Worm (Caenorhabditis elegans): ENCODE measurements around the gene hadb-1.

hadb-1 gene

DNA sequence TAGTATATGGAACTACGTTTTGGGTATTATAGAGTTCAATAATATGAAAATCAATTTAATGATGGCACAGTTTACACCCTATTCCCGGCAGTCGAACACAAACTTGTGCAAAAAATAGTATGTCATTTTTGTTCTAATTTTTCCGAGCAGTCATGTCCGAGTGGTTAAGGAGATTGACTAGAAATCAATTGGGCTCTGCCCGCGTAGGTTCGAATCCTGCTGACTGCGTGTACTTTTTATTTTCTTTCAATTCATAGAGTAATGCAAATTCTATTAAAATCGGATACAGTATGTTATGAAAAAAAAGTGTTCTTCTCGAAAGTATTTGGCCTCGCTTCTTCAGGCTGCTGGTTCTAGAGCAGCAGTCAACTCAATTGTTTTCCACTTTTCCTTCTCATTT, 42.3 kb downstream of the hadb-1 start (continued):
- TF ChIP-seq dpl-1 (GFP tag; optimal IDR thresholded peaks at IDR 0.05) (no peak), php-3 (GFP tag; IDR thresholded peaks at IDR 0.05) (no peak), F44E2.7 (GFP tag; IDR thresholded peaks at IDR 0.05) (0 out of 2 replicates have a peak, but pooled peaks have one; percentile 60), vab-7 (GFP tag; IDR thresholded peaks at IDR 0.05) (peak; percentile 71), ceh-20 (GFP tag; IDR thresholded peaks at IDR 0.05) (0 out of 2 replicates have a peak, but pooled peaks have one; percentile 15), lim-7 (GFP tag; IDR thresholded peaks at IDR 0.05) (peak; percentile 77), lin-39 (tag; optimal IDR thresholded peaks at IDR 0.05) (no peak), rbr-2 (tag; optimal IDR thresholded peaks at IDR 0.05) (no peak), nhr-111 (GFP tag; optimal IDR thresholded peaks at IDR 0.05) (no peak), dve-1 (tag; optimal IDR thresholded peaks at IDR 0.05; ENCODE audit: insufficient read depth) (no peak)

DNA sequence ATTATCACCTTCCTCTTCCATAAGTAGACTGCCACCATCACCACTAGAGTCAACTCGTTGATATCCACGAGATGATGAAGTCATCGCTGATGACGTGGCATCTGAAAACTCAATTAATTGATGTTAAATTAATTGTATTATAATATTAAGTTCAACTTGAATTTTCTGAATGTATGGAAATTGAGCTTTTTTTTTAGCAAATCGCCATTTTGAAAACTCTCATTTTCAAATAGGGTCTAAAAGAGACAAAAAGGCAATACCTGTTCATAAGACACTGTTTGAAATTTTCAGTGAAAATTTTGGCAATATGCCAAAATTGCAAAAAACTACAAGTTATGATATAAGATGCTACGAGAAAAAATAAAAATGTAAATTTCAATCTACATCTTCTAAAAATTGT, 44.6 kb downstream of the hadb-1 start, which contains the start of gene twk-7:
twk-7 (minus strand) TSS at position 101 of the 400 bp plus-strand sequence.
- TF ChIP-seq lsy-2 (tag; optimal IDR thresholded peaks at IDR 0.05) (no peak), Y5F2A.4 (GFP tag; optimal IDR thresholded peaks at IDR 0.05) (no peak), rbr-2 (tag; optimal IDR thresholded peaks at IDR 0.05) (no peak), dve-1 (tag; optimal IDR thresholded peaks at IDR 0.05; ENCODE audit: insufficient read depth) (no peak), hlh-11 (tag; optimal IDR thresholded peaks at IDR 0.05) (no peak)

DNA sequence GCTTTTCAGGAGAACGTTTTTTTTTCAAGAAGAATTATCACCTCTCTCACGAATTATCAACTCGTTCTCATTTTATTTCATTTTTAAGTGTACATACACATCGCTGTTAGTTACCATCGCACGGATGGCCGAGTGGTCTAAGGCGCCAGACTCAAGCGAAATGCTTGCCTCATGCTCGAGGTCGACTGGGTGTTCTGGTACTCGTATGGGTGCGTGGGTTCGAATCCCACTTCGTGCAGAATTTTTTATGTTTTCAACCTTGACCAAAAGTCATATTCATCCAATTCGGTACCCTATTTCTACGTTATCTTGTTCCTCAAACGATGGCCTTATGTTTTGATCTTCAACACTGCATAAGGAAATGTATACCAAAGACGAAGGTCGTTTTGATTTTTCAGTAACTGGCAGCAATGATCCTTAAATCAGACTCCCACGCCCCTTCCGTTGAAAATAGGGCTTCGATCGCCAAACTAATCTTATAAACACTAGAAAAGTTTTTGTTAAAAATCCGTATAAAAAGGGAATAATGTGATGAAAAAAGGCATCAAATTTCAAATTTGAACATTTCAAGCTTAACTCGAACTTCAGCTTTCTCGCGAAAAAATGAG, 49.0 kb downstream of the hadb-1 start, which contains the start of gene fip-1:
fip-1 (plus strand) TSS at position 558 of the 608 bp plus-strand sequence.
- peak; percentile 48; the same call in 1 of the 2 replicates for TF ChIP-seq nhr-42 (GFP tag; IDR thresholded peaks at IDR 0.05)
- TF ChIP-seq lin-13 (GFP tag; optimal IDR thresholded peaks at IDR 0.05): peak; percentile 16
- TF ChIP-seq R02D3.7 (tag; optimal IDR thresholded peaks at IDR 0.05): no peak
- TF ChIP-seq D1046.2 (GFP tag; IDR thresholded peaks at IDR 0.05): 0 out of 2 replicates have a peak, but pooled peaks have one; percentile 70
- no peak for TF ChIP-seq mxl-3 (GFP tag; optimal IDR thresholded peaks at IDR 0.05)
- TF ChIP-seq dpl-1 (GFP tag; optimal IDR thresholded peaks at IDR 0.05): no peak
- no peak for TF ChIP-seq F37D6.2 (tag; optimal IDR thresholded peaks at IDR 0.05)
- peak; percentile 41 for TF ChIP-seq hmg-1.1 (GFP tag; IDR thresholded peaks at IDR 0.05)
- no peak for TF ChIP-seq tag-97 (GFP tag; IDR thresholded peaks at IDR 0.05)
- peak; percentile 92 for TF ChIP-seq aha-1 (tag)
- TF ChIP-seq dmd-8 (GFP tag; IDR thresholded peaks at IDR 0.05): peak; percentile 91
- TF ChIP-seq zfp-3 (GFP tag; conservative IDR thresholded peaks at IDR 0.05): 0 out of 2 replicates have a peak, but pooled peaks have one; percentile 40
- TF ChIP-seq madf-5 (GFP tag; IDR thresholded peaks at IDR 0.05): peak; percentile 40 to 69; a peak in 1 of 4 replicates
- TF ChIP-seq lir-3 (tag; optimal IDR thresholded peaks at IDR 0.05): peak; percentile 5
- peak; percentile 80 for TF ChIP-seq pha-4 (GFP tag; IDR thresholded peaks at IDR 0.05)
- TF ChIP-seq pha-4 (tag; optimal IDR thresholded peaks at IDR 0.05): no peak
- peak; percentile 33 for TF ChIP-seq unc-130 (GFP tag; optimal IDR thresholded peaks at IDR 0.05)
- TF ChIP-seq vab-7 (GFP tag; IDR thresholded peaks at IDR 0.05): peak; percentile 81
- peak; percentile 89 for TF ChIP-seq lim-7 (GFP tag; IDR thresholded peaks at IDR 0.05)
- no peak for TF ChIP-seq lin-29 (GFP tag; IDR thresholded peaks at IDR 0.05)
- peak; percentile 20 for TF ChIP-seq nhr-48 (tag; optimal IDR thresholded peaks at IDR 0.05)
- TF ChIP-seq mep-1 (tag; optimal IDR thresholded peaks at IDR 0.05): peak; percentile 21
- peak; percentile 36 for TF ChIP-seq gei-8 (GFP tag; optimal IDR thresholded peaks at IDR 0.05)
- TF ChIP-seq rbr-2 (tag; optimal IDR thresholded peaks at IDR 0.05): peak; percentile 15
- TF ChIP-seq daf-16 (GFP tag; optimal IDR thresholded peaks at IDR 0.05): peak in 1 of 2 experiments; percentile 77
- peak; percentile 57 for TF ChIP-seq daf-16 (tag; optimal IDR thresholded peaks at IDR 0.05)
- TF ChIP-seq arid-1 (GFP tag; conservative IDR thresholded peaks at IDR 0.05): peak; percentile 72
- TF ChIP-seq ctbp-1 (GFP tag; IDR thresholded peaks at IDR 0.05): 0 out of 2 replicates have a peak, but pooled peaks have one; percentile 39
- TF ChIP-seq lin-38 (GFP tag; IDR thresholded peaks at IDR 0.05): peak; percentile 73
- TF ChIP-seq dve-1 (tag; optimal IDR thresholded peaks at IDR 0.05; ENCODE audit: insufficient read depth): peak; percentile 37
- TF ChIP-seq dmd-6 (GFP tag; IDR thresholded peaks at IDR 0.05): peak; percentile 23; the same call in 1 of the 2 replicates
- TF ChIP-seq hlh-11 (tag; optimal IDR thresholded peaks at IDR 0.05): no peak
- peak; percentile 84 for TF ChIP-seq F26F4.8 (GFP tag; conservative IDR thresholded peaks at IDR 0.05)
- TF ChIP-seq ceh-44 (GFP tag; IDR thresholded peaks at IDR 0.05): 0 out of 2 replicates have a peak, but pooled peaks have one; percentile 49
- TF ChIP-seq ceh-28 (tag; optimal IDR thresholded peaks at IDR 0.05): no peak
- TF ChIP-seq snpc-1.2 (GFP tag; IDR thresholded peaks at IDR 0.05): peak; percentile 59
- TF ChIP-seq mxl-2 (GFP tag; conservative IDR thresholded peaks at IDR 0.05): no peak
- no peak for TF ChIP-seq spr-3 (GFP tag; optimal IDR thresholded peaks at IDR 0.05)
